Fruit fly (Drosophila melanogaster) whole organism, embryonic: ENCODE results near the gene rempA.

Experiments
- Abd-B ChIP-seq: fragments of 200-800 bp; sonication (Bioruptor generic); optimal IDR thresholded peaks from 2 replicates; lab custom pipeline; 2018; ENCODE audit warnings: missing biosample characterization, mild to moderate bottlenecking, missing genetic modification characterization, moderate library complexity
- CG10209 ChIP-seq: fragments of 200-800 bp; sonication (Bioruptor generic); optimal IDR thresholded peaks from 3 replicates; lab custom pipeline; 2017; ENCODE audit warnings: missing biosample characterization, mild to moderate bottlenecking, missing genetic modification characterization, missing genetic modification reagents
- CG11504 ChIP-seq: fragments of 200-800 bp; sonication (Bioruptor generic); optimal IDR thresholded peaks from 3 replicates; lab custom pipeline; 2019; ENCODE audit warnings: missing biosample characterization, mild to moderate bottlenecking, missing genetic modification characterization, moderate library complexity
- CG11696 ChIP-seq: fragments of 200-800 bp; sonication (Bioruptor generic); IDR thresholded peaks from 2 replicates; pipeline ENCODE4 v1.3.6; 2022; ENCODE audit warnings: missing biosample characterization, missing genetic modification characterization
- CG12236 ChIP-seq: fragments of 200-800 bp; sonication (Bioruptor generic); optimal IDR thresholded peaks from 2 replicates; lab custom pipeline; 2016; ENCODE audit warnings: missing biosample characterization, missing genetic modification characterization
- CG14050 ChIP-seq: fragments of 200-800 bp; sonication (Bioruptor generic); IDR thresholded peaks from 3 replicates; pipeline ENCODE4 v1.3.6; 2022; ENCODE audit warnings: missing biosample characterization, missing genetic modification characterization
- CG15696 ChIP-seq: fragments of 200-800 bp; sonication (Bioruptor generic); optimal IDR thresholded peaks from 2 replicates; lab custom pipeline; 2019; ENCODE audit warnings: missing biosample characterization, mild to moderate bottlenecking, missing genetic modification characterization, moderate library complexity
- CG1603 ChIP-seq: fragments of 200-800 bp; sonication (Bioruptor generic); optimal IDR thresholded peaks from 2 replicates; lab custom pipeline; 2019; ENCODE audit warnings: missing biosample characterization, mild to moderate bottlenecking, missing genetic modification characterization, moderate library complexity
- CG18764 ChIP-seq: fragments of 200-800 bp; sonication (Bioruptor generic); optimal IDR thresholded peaks from 3 replicates; lab custom pipeline; 2016; ENCODE audit warnings: missing biosample characterization, missing genetic modification characterization
- CG2129 ChIP-seq: fragments of 200-800 bp; sonication (Bioruptor generic); IDR thresholded peaks from 2 replicates; pipeline ENCODE4 v1.3.6; 2022; ENCODE audit warnings: missing biosample characterization, missing genetic modification characterization; ENCODE audit not compliant: partially characterized antibody
- CG2678 ChIP-seq: fragments of 200-800 bp; sonication (Bioruptor generic); optimal IDR thresholded peaks from 3 replicates; lab custom pipeline; 2019; ENCODE audit warnings: missing biosample characterization, mild to moderate bottlenecking, missing genetic modification characterization, moderate library complexity
- CG3726 ChIP-seq: fragments of 200-800 bp; sonication (Bioruptor generic); IDR thresholded peaks from 3 replicates; pipeline ENCODE4, ENCODE4 v1.3.6; 2022; ENCODE audit warnings: missing biosample characterization, missing genetic modification characterization
- CG5953 ChIP-seq: fragments of 200-800 bp; sonication (Bioruptor generic); IDR thresholded peaks from 2 replicates; pipeline ENCODE4 v1.3.6; 2022; ENCODE audit warnings: missing biosample characterization, missing genetic modification characterization
- CG6689 ChIP-seq: fragments of 200-800 bp; sonication (Bioruptor generic); IDR thresholded peaks from 2 replicates; pipeline ENCODE4 v1.3.6; 2022; ENCODE audit warnings: missing biosample characterization, missing genetic modification characterization
- CG7839 ChIP-seq: fragments of 200-800 bp; sonication (Bioruptor generic); optimal IDR thresholded peaks from 3 replicates; lab custom pipeline; 2018; ENCODE audit warnings: missing biosample characterization, mild to moderate bottlenecking, missing genetic modification characterization, moderate library complexity
- CG8290 ChIP-seq, 3 experiments: fragments of 200-800 bp; sonication (Bioruptor generic); optimal IDR thresholded peaks; 2 replicates each; lab custom pipeline; 2016 to 2019; ENCODE audit warnings: missing biosample characterization in 3 of 3, missing genetic modification characterization in 3 of 3, mild to moderate bottlenecking in 2 of 3, moderate library complexity in 1 of 3
- CG9817 ChIP-seq: fragments of 200-800 bp; sonication (Bioruptor generic); optimal IDR thresholded peaks from 2 replicates; lab custom pipeline; 2018; ENCODE audit warnings: missing biosample characterization, mild to moderate bottlenecking, missing genetic modification characterization, moderate library complexity
- CTCF ChIP-seq: fragments of 200-800 bp; sonication (Bioruptor generic); optimal IDR thresholded peaks from 2 replicates; lab custom pipeline; 2017; ENCODE audit warnings: missing biosample characterization, mild to moderate bottlenecking, missing genetic modification characterization, moderate library complexity
- Dad ChIP-seq: fragments of 200-800 bp; sonication (Bioruptor generic); optimal IDR thresholded peaks from 3 replicates; lab custom pipeline; 2016; ENCODE audit warnings: missing biosample characterization, missing genetic modification characterization
- Elba2 ChIP-seq: fragments of 200-800 bp; sonication (Bioruptor generic); optimal IDR thresholded peaks from 3 replicates; lab custom pipeline; 2016; ENCODE audit warnings: missing biosample characterization, missing genetic modification characterization
- Ets65A ChIP-seq: fragments of 200-800 bp; sonication (Bioruptor generic); peaks from one replicate; lab custom pipeline; 2016; ENCODE audit warnings: missing biosample characterization, missing genetic modification characterization
- GATAe ChIP-seq: fragments of 200-800 bp; sonication (Bioruptor generic); conservative IDR thresholded peaks from 2 replicates; pipeline ENCODE4 v1.3.6; 2022; ENCODE audit warnings: missing biosample characterization, missing genetic modification characterization
- Gug ChIP-seq: fragments of 200-800 bp; sonication (Bioruptor generic); IDR thresholded peaks from 4 replicates; pipeline ENCODE4 v1.3.6; 2022; ENCODE audit warnings: missing biosample characterization, missing genetic modification characterization
- Hand ChIP-seq: fragments of 200-800 bp; sonication (Bioruptor generic); optimal IDR thresholded peaks from 2 replicates; lab custom pipeline; 2017; ENCODE audit warnings: mild to moderate bottlenecking, missing biosample characterization, missing genetic modification reagents, missing genetic modification characterization
- Hmr ChIP-seq: fragments of 200-800 bp; sonication (Bioruptor generic); optimal IDR thresholded peaks from 3 replicates; lab custom pipeline; 2017; ENCODE audit warnings: mild to moderate bottlenecking, missing biosample characterization, missing genetic modification reagents, missing genetic modification characterization
- Med ChIP-seq: fragments of 200-800 bp; sonication (Bioruptor generic); peaks from one replicate; lab custom pipeline; 2016; ENCODE audit warnings: missing biosample characterization, missing genetic modification characterization, mild to moderate bottlenecking, inconsistent platforms, moderate library complexity
- Oli ChIP-seq: fragments of 200-800 bp; sonication (Bioruptor generic); optimal IDR thresholded peaks from 2 replicates; lab custom pipeline; 2018; ENCODE audit warnings: missing biosample characterization, mild to moderate bottlenecking, missing genetic modification characterization, moderate library complexity
- PHDP ChIP-seq: fragments of 200-800 bp; sonication (Bioruptor generic); optimal IDR thresholded peaks from 3 replicates; lab custom pipeline; 2018; ENCODE audit warnings: missing biosample characterization, mild to moderate bottlenecking, missing genetic modification characterization, moderate library complexity
- abd-A ChIP-seq: fragments of 200-800 bp; sonication (Bioruptor generic); optimal IDR thresholded peaks from 3 replicates; lab custom pipeline; 2019; ENCODE audit warnings: missing biosample characterization, mild to moderate bottlenecking, missing genetic modification characterization, moderate library complexity
- cad ChIP-seq: fragments of >200 bp; optimal IDR thresholded peaks from 2 replicates; lab custom pipeline; 2017; ENCODE audit warnings: missing biosample characterization, missing genetic modification characterization
- chinmo ChIP-seq: fragments of 200-800 bp; sonication (Bioruptor generic); IDR thresholded peaks from 4 replicates; pipeline ENCODE4 v1.3.6; 2022; ENCODE audit warnings: missing biosample characterization, missing genetic modification characterization; ENCODE audit not compliant: partially characterized antibody
- ci ChIP-seq: fragments of 200-800 bp; sonication (Bioruptor generic); IDR thresholded peaks from 3 replicates; pipeline ENCODE4 v1.3.6; 2022; ENCODE audit warnings: missing biosample characterization, missing genetic modification characterization
- dmrt99B ChIP-seq: fragments of 200-800 bp; sonication (Bioruptor generic); optimal IDR thresholded peaks from 2 replicates; lab custom pipeline; 2018; ENCODE audit warnings: missing biosample characterization, mild to moderate bottlenecking, missing genetic modification characterization, moderate library complexity
- dysf ChIP-seq: fragments of 200-800 bp; sonication (Bioruptor generic); IDR thresholded peaks from 3 replicates; pipeline ENCODE4 v1.3.6; 2022; ENCODE audit warnings: missing biosample characterization, missing genetic modification characterization
- kay ChIP-seq: fragments of 200-800 bp; sonication (Bioruptor generic); optimal IDR thresholded peaks from 2 replicates; lab custom pipeline; 2016; ENCODE audit warnings: missing biosample characterization, missing genetic modification characterization
- lmd ChIP-seq: fragments of 200-800 bp; sonication (Bioruptor generic); IDR thresholded peaks from 2 replicates; pipeline ENCODE4 v1.3.6; 2022; ENCODE audit warnings: missing biosample characterization, missing genetic modification characterization
- lola ChIP-seq, 3 experiments: fragments of >200 bp in 2 of 3; fragments of 200-800 bp in 1 of 3; sonication (Bioruptor generic) in 1 of 3; optimal IDR thresholded peaks; 2 replicates each; lab custom pipeline; 2017 to 2019; ENCODE audit warnings: missing biosample characterization in 3 of 3, missing genetic modification characterization in 3 of 3, mild to moderate bottlenecking in 1 of 3, moderate library complexity in 1 of 3
- odd ChIP-seq: fragments of 200-800 bp; sonication (Bioruptor generic); optimal IDR thresholded peaks from 2 replicates; lab custom pipeline; 2017; ENCODE audit warnings: missing biosample characterization, mild to moderate bottlenecking, missing genetic modification characterization
- otp ChIP-seq: fragments of 200-800 bp; sonication (Bioruptor generic); IDR thresholded peaks from 3 replicates; pipeline ENCODE4, ENCODE4 v1.3.6; 2022; ENCODE audit warnings: missing biosample characterization, missing genetic modification characterization
- pan ChIP-seq, 4 experiments: fragments of >200 bp in 3 of 4; fragments of 200-800 bp in 1 of 4; sonication (Bioruptor generic) in 1 of 4; optimal IDR thresholded peaks in 3 of 4; IDR thresholded peaks in 1 of 4; 2 replicates each; pipeline versions ENCODE4 v1.3.6 to Lab custom; 2017 to 2022; ENCODE audit warnings: missing biosample characterization in 2 of 4, missing genetic modification characterization in 2 of 4, mixed read lengths in 1 of 4
- peb ChIP-seq: fragments of 200-800 bp; sonication (Bioruptor generic); IDR thresholded peaks from 2 replicates; pipeline ENCODE4 v1.3.6; 2022; ENCODE audit warnings: missing biosample characterization, missing genetic modification characterization
- rib ChIP-seq: fragments of 200-800 bp; sonication (Bioruptor generic); IDR thresholded peaks from 2 replicates; pipeline ENCODE4 v1.3.6; 2022; ENCODE audit warnings: missing biosample characterization, missing genetic modification characterization
- schlank ChIP-seq: fragments of 200-800 bp; sonication (Bioruptor generic); optimal IDR thresholded peaks from 2 replicates; lab custom pipeline; 2018; ENCODE audit warnings: missing biosample characterization, mild to moderate bottlenecking, missing genetic modification characterization
- sens ChIP-seq: fragments of 200-800 bp; sonication (Bioruptor generic); peaks from one replicate; lab custom pipeline; 2016; ENCODE audit warnings: missing biosample characterization, missing genetic modification characterization
- sima ChIP-seq: fragments of 200-800 bp; sonication (Bioruptor generic); optimal IDR thresholded peaks from 2 replicates; lab custom pipeline; 2016; ENCODE audit warnings: missing biosample characterization, missing genetic modification characterization
- tna ChIP-seq: fragments of 200-800 bp; sonication (Bioruptor generic); IDR thresholded peaks from 2 replicates; pipeline ENCODE4 v1.3.6; 2022; ENCODE audit warnings: missing biosample characterization, missing genetic modification characterization; ENCODE audit not compliant: partially characterized antibody
- twi ChIP-seq: fragments of 200-800 bp; optimal IDR thresholded peaks from 2 replicates; lab custom pipeline; 2019; ENCODE audit warnings: missing biosample characterization, mild to moderate bottlenecking, missing genetic modification characterization, moderate library complexity
- unpg ChIP-seq: fragments of 200-800 bp; sonication (Bioruptor generic); optimal IDR thresholded peaks from 3 replicates; lab custom pipeline; 2018; ENCODE audit warnings: missing biosample characterization, mild to moderate bottlenecking, missing genetic modification characterization, moderate library complexity
- zfh1 ChIP-seq: fragments of 200-800 bp; sonication (Bioruptor generic); IDR thresholded peaks from 3 replicates; pipeline ENCODE4 v1.3.6; 2022; ENCODE audit warnings: missing biosample characterization, missing genetic modification characterization
- zfh2 ChIP-seq: fragments of 200-800 bp; sonication (Bioruptor generic); optimal IDR thresholded peaks from 2 replicates; lab custom pipeline; 2016; ENCODE audit warnings: missing biosample characterization, missing genetic modification characterization

The rempA gene

DNA sequence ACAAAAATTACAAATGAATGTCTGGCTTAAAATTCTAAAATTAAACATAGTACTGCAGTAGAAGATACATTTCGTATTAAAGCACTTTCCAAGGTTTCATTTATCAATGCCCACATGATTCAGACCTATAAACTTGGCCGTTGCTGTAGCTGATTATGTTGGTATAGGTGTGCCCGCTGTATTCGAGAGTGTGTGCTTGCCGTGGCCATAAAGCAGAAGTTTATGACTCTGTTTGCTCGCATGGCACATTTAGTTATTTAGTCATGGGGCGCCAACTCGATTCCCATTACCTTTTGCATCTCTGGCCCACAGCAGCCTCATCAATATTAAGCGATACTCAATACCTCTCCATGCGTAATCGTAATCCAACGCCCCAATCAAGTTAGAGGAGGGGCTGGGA lies 47.1 kb downstream of the rempA start:
- TF ChIP-seq Gug (GFP tag; lab: Robert Waterston, UW) (no peak), zfh2 (GFP tag; lab: Kevin White, UChicago) (no peak), twi (tag; lab: Kevin White, UChicago) (no peak), Oli (tag; lab: Kevin White, UChicago) (peak; percentile 32), dysf (GFP tag; lab: Robert Waterston, UW) (0 out of 3 replicates have a peak, but pooled peaks have one; percentile 17), CTCF (GFP tag; lab: Kevin White, UChicago) (no peak), ci (GFP tag; lab: Robert Waterston, UW) (0 out of 3 replicates have a peak, but pooled peaks have one; percentile 44), GATAe (GFP tag; lab: Robert Waterston, UW) (no peak), dmrt99B (tag; lab: Kevin White, UChicago) (peak; percentile 9), abd-A (peak; percentile 46), CG6689 (0 out of 2 replicates have a peak, but pooled peaks have one; percentile 15), Med (GFP tag; lab: Kevin White, UChicago) (peak; percentile 82), Dad (GFP tag; lab: Kevin White, UChicago) (no peak), peb (no peak), lmd (no peak; the same call in 1 of the 2 replicates), CG2678 (peak; percentile 5), Elba2 (GFP tag; lab: Kevin White, UChicago) (no peak), kay (GFP tag; lab: Kevin White, UChicago) (no peak), CG1603 (tag; lab: Kevin White, UChicago) (peak; percentile 33), Ets65A (GFP tag; lab: Kevin White, UChicago) (peak; percentile 55), lola (GFP tag; optimal IDR thresholded peaks at IDR 0.05; lab: Kevin White, UChicago) (no peak), schlank (tag; lab: Kevin White, UChicago) (no peak), odd (GFP tag; lab: Kevin White, UChicago) (no peak), pan (optimal IDR thresholded peaks at IDR 0.05; lab: Kevin White, UChicago) (no peak), pan (GFP tag; optimal IDR thresholded peaks at IDR 0.05 in 1 of 2, IDR thresholded peaks at IDR 0.05 in 1 of 2) (no peak), CG11504 (tag; lab: Kevin White, UChicago) (peak; percentile 31), Abd-B (GFP tag; lab: Kevin White, UChicago) (peak; percentile 52), CG2129 (GFP tag; lab: Robert Waterston, UW) (no peak), tna (GFP tag; lab: Robert Waterston, UW) (no peak), unpg (GFP tag; lab: Kevin White, UChicago) (peak; percentile 6), CG7839 (tag; lab: Kevin White, UChicago) (peak; percentile 34), zfh1 (0 out of 3 replicates have a peak, but pooled peaks have one; percentile 18), chinmo (GFP tag; lab: Robert Waterston, UW) (0 out of 4 replicates have a peak, but pooled peaks have one; percentile 16), sima (GFP tag; lab: Kevin White, UChicago) (no peak), CG5953 (GFP tag; lab: Robert Waterston, UW) (0 out of 2 replicates have a peak, but pooled peaks have one; percentile 28), CG3726 (GFP tag; lab: Robert Waterston, UW) (no peak), PHDP (tag; lab: Kevin White, UChicago) (peak; percentile 1), CG11696 (GFP tag; lab: Robert Waterston, UW) (peak; percentile 75), CG15696 (tag; lab: Kevin White, UChicago) (no peak), rib (GFP tag; lab: Robert Waterston, UW) (no peak), CG14050 (0 out of 3 replicates have a peak, but pooled peaks have one; percentile 23), CG10209 (GFP tag; lab: Kevin White, UChicago) (no peak), otp (GFP tag; lab: Robert Waterston, UW) (0 out of 3 replicates have a peak, but pooled peaks have one; percentile 7), cad (no peak), Hand (no peak), CG18764 (GFP tag; lab: Kevin White, UChicago) (no peak), CG9817 (tag; lab: Kevin White, UChicago) (no peak), sens (GFP tag; lab: Kevin White, UChicago) (peak; percentile 13), Hmr (GFP tag; lab: Kevin White, UChicago) (peak; percentile 31), CG8290 (GFP tag; optimal IDR thresholded peaks at IDR 0.05; lab: Kevin White, UChicago) (no peak), CG8290 (tag; optimal IDR thresholded peaks at IDR 0.05; lab: Kevin White, UChicago) (peak in 1 of 2 experiments; percentile 15), CG12236 (GFP tag; lab: Kevin White, UChicago) (no peak)
